Worm (Caenorhabditis elegans) whole organism, L2 larva: ENCODE measurements around the gene T01G1.2.

Experiments
- F13H6.1 ChIP-seq: sonication (generic microtip); optimal IDR thresholded peaks from 2 replicates; lab custom pipeline; 2016; ENCODE audit warnings: missing genetic modification characterization, missing compliant biosample characterization
- ama-1 ChIP-seq: fragments of 150-350 bp; optimal IDR thresholded peaks from 2 replicates; lab custom pipeline; 2018; ENCODE audit warnings: inconsistent platforms
- egl-27 ChIP-seq: sonication (generic microtip); optimal IDR thresholded peaks from 3 replicates; lab custom pipeline; 2017; ENCODE audit warnings: missing biosample characterization, missing genetic modification reagents, missing genetic modification characterization
- elt-1 ChIP-seq: fragments of 150-350 bp; optimal IDR thresholded peaks from 2 replicates; lab custom pipeline; 2014; ENCODE audit warnings: missing biosample characterization, missing genetic modification characterization
- lsy-2 ChIP-seq, 2 experiments: fragments of 150-350 bp in 1 of 2; sonication (generic microtip) in 1 of 2; optimal IDR thresholded peaks; 2 replicates each; lab custom pipeline; 2014 to 2017; ENCODE audit warnings: missing biosample characterization in 2 of 2, missing genetic modification characterization in 2 of 2
- mbf-1 ChIP-seq: sonication (generic microtip); optimal IDR thresholded peaks from 2 replicates; lab custom pipeline; 2017; ENCODE audit warnings: missing biosample characterization, missing genetic modification characterization
- nhr-12 ChIP-seq: fragments of 150-350 bp; optimal IDR thresholded peaks from 2 replicates; lab custom pipeline; 2014; ENCODE audit warnings: missing biosample characterization, missing genetic modification characterization
- nhr-129 ChIP-seq: fragments of 150-350 bp; optimal IDR thresholded peaks from 2 replicates; lab custom pipeline; 2014; ENCODE audit warnings: missing biosample characterization, missing genetic modification characterization
- nhr-237 ChIP-seq: fragments of 150-350 bp; optimal IDR thresholded peaks from 2 replicates; lab custom pipeline; 2014; ENCODE audit warnings: missing biosample characterization, missing genetic modification characterization
- skn-1 ChIP-seq: sonication (generic microtip); optimal IDR thresholded peaks from 2 replicates; lab custom pipeline; 2017; ENCODE audit warnings: missing biosample characterization, missing genetic modification characterization
- unc-39 ChIP-seq: fragments of 150-350 bp; optimal IDR thresholded peaks from 2 replicates; lab custom pipeline; 2014; ENCODE audit warnings: missing biosample characterization, missing genetic modification characterization
- ztf-4 ChIP-seq: fragments of 150-350 bp; optimal IDR thresholded peaks from 2 replicates; lab custom pipeline; 2014; ENCODE audit warnings: missing biosample characterization, missing genetic modification characterization

ce11 chrIV:11375713-11376112, 21.5 kb downstream of the T01G1.2 start:
- no peak for TF ChIP-seq nhr-12 (tag; lab: Kevin White, UChicago)
- no peak for TF ChIP-seq egl-27 (tag; lab: Kevin White, UChicago)
- no peak for TF ChIP-seq unc-39 (tag; lab: Kevin White, UChicago)
- no peak for TF ChIP-seq ama-1
- no peak for TF ChIP-seq skn-1 (tag; lab: Kevin White, UChicago)
- TF ChIP-seq F13H6.1: no peak
- TF ChIP-seq nhr-237 (tag; lab: Kevin White, UChicago): no peak
- no peak for TF ChIP-seq elt-1 (tag; lab: Kevin White, UChicago)
- TF ChIP-seq lsy-2 (tag; optimal IDR thresholded peaks at IDR 0.05; lab: Kevin White, UChicago): no peak
- TF ChIP-seq mbf-1 (tag; lab: Kevin White, UChicago): no peak
- TF ChIP-seq ztf-4 (tag; lab: Kevin White, UChicago): no peak
- no peak for TF ChIP-seq nhr-129 (tag; lab: Kevin White, UChicago)
